Worm (Caenorhabditis elegans) whole organism, mixed stage, embryonic: Measurements from ENCODE around the gene Y77E11A.7.

Experiments
- blmp-1 ChIP-seq: fragments of 150-350 bp; optimal IDR thresholded peaks from 2 replicates; lab custom pipeline; 2014; ENCODE audit warnings: missing biosample characterization, missing genetic modification characterization
- lsy-2 ChIP-seq: fragments of 150-350 bp; optimal IDR thresholded peaks from 2 replicates; lab custom pipeline; 2014; ENCODE audit warnings: missing biosample characterization, missing genetic modification characterization
- nhr-76 ChIP-seq: sonication (generic microtip); optimal IDR thresholded peaks from 2 replicates; lab custom pipeline; 2017; ENCODE audit warnings: missing biosample characterization, missing genetic modification characterization
- pha-4 ChIP-seq: fragments of 150-350 bp; optimal IDR thresholded peaks from 2 replicates; lab custom pipeline; 2018; ENCODE audit warnings: missing biosample characterization, missing genetic modification reagents, missing genetic modification characterization
- snpc-4 ChIP-seq: fragments of 150-350 bp; optimal IDR thresholded peaks from 2 replicates; lab custom pipeline; 2014; ENCODE audit warnings: missing biosample characterization, missing genetic modification characterization

DNA sequence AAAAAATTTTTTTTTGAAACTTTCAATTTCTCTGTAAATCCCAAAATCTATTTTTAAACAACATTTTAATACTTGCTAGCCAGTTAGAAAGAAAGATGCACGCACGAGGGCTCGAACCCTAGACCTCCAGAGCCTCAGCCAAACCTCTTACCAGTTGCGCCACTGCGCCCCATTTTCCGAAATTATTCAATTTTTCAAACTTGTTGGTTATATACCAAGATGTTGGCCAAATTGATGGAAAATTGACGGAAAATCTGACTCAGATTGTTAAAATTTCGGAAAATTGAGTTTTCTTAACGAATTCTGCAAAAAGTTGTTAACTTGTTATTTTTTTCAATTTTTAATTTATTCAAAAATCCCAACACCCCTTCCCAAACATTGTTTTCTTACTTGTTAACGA, 53.9 kb downstream of the Y77E11A.7 start:
- TF ChIP-seq nhr-76 (tag; lab: Kevin White, UChicago) (no peak), snpc-4 (tag; lab: Kevin White, UChicago) (no peak), blmp-1 (no peak), lsy-2 (no peak), pha-4 (tag; lab: Kevin White, UChicago) (no peak)
